Fruit fly (Drosophila melanogaster) whole organism, pupa: Measurements from ENCODE around the gene cue.

Experiments
- CG10348 ChIP-seq: fragments of 200-800 bp; sonication (Bioruptor generic); IDR thresholded peaks from 2 replicates; pipeline ENCODE4 v1.3.6; 2022; ENCODE audit warnings: missing biosample characterization, missing genetic modification characterization
- CG13204 ChIP-seq: fragments of 200-800 bp; sonication (Bioruptor generic); optimal IDR thresholded peaks from 2 replicates; lab custom pipeline; 2018; ENCODE audit warnings: missing biosample characterization, mild to moderate bottlenecking, missing genetic modification characterization, moderate library complexity
- CG14655 ChIP-seq: fragments of 200-800 bp; sonication (Bioruptor generic); optimal IDR thresholded peaks from 3 replicates; lab custom pipeline; 2017; ENCODE audit warnings: mild to moderate bottlenecking, missing biosample characterization, missing genetic modification reagents, missing genetic modification characterization
- CG4496 ChIP-seq: fragments of 200-800 bp; sonication (Bioruptor generic); IDR thresholded peaks from 3 replicates; pipeline ENCODE4 v1.3.6; 2022; ENCODE audit warnings: missing biosample characterization, missing genetic modification characterization
- EcR ChIP-seq: fragments of 200-800 bp; sonication (Bioruptor generic); optimal IDR thresholded peaks from 3 replicates; lab custom pipeline; 2019; ENCODE audit warnings: missing biosample characterization, missing genetic modification characterization, mild to moderate bottlenecking, moderate library complexity, missing genetic modification reagents
- Ets98B ChIP-seq: fragments of 200-800 bp; sonication (Bioruptor generic); IDR thresholded peaks from 2 replicates; pipeline ENCODE4 v1.3.6; 2022; ENCODE audit warnings: missing biosample characterization, missing genetic modification characterization
- Pif1A ChIP-seq: fragments of 200-800 bp; sonication (Bioruptor generic); optimal IDR thresholded peaks from 3 replicates; lab custom pipeline; 2016; ENCODE audit warnings: missing biosample characterization, missing genetic modification characterization
- Pif1B ChIP-seq: fragments of 200-800 bp; sonication (Bioruptor generic); optimal IDR thresholded peaks from 3 replicates; lab custom pipeline; 2016; ENCODE audit warnings: missing biosample characterization, missing genetic modification characterization
- Snoo ChIP-seq: fragments of 200-800 bp; sonication (Bioruptor generic); optimal IDR thresholded peaks from 3 replicates; lab custom pipeline; 2017; ENCODE audit warnings: missing biosample characterization, mild to moderate bottlenecking, missing genetic modification characterization, inconsistent platforms
- gl ChIP-seq: fragments of 200-800 bp; sonication (Bioruptor generic); optimal IDR thresholded peaks from 2 replicates; lab custom pipeline; 2018; ENCODE audit warnings: missing biosample characterization, mild to moderate bottlenecking, missing genetic modification characterization
- rn ChIP-seq: fragments of 200-800 bp; sonication (Bioruptor generic); IDR thresholded peaks from 2 replicates; pipeline ENCODE4 v1.3.6; 2022; ENCODE audit warnings: missing biosample characterization, missing genetic modification characterization

DNA sequence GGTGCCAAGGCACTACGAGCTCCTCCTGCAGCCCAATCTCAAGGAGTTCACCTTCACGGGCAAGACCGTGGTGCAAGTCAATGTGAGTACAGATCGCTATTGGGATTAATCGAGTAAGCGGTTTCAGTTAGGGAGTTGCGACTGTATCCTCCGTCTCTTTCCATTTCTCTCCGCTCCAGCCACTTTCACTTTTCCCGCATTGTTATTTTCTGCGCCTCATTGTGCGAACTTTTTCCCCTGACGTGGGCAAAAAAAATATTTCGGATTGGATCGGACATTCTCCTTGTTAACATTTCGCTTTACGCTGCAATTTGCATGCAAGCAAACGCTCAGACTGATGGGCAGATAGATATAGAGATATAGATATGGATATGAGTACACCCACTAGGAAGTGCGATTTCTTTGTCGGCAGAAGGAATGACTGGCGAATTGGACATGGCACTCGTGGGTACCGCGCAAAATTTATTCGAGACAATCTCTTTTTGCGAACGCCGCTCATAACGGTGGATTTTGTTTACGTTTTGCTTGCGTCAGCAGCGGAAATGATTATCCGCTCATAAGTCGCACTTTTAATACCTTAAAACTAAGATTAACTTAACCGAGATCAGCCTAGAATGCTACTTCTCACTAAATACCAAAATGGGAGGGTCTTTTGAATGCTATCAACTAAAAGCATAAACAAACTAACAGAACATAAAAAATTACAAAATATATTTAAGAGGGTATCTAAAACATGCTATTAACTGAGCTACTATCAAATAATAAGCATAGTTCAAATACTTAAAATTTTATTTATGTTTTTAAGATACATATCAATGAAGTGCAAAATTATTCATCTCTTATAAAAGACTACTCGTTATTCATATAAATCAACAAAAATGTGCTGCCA is 1.9 kb upstream of the cue start:
- TF ChIP-seq Ets98B (GFP tag; lab: Robert Waterston, UW) (no peak), EcR (GFP tag; lab: Kevin White, UChicago) (no peak), CG4496 (GFP tag; lab: Robert Waterston, UW) (0 out of 3 replicates have a peak, but pooled peaks have one; percentile 10), Pif1A (no peak), CG14655 (GFP tag; lab: Kevin White, UChicago) (no peak), gl (tag; lab: Kevin White, UChicago) (no peak), CG13204 (GFP tag; lab: Kevin White, UChicago) (no peak), Pif1B (GFP tag; lab: Kevin White, UChicago) (no peak), CG10348 (GFP tag; lab: Robert Waterston, UW) (no peak), Snoo (tag; lab: Kevin White, UChicago) (no peak), rn (GFP tag; lab: Robert Waterston, UW) (no peak)
